Worm (Caenorhabditis elegans): Measurements from ENCODE around the gene R12B2.3.

The R12B2.3 gene

ce11 chrIII:5806720-5807119, 1.3 kb downstream of the R12B2.3 start, which contains the start of gene R12B2.2:
TSS of gene R12B2.2 (plus strand) at chrIII:5807020.
- TF ChIP-seq hmg-11 (tag; optimal IDR thresholded peaks at IDR 0.05) (peak; percentile 6), ceh-82 (tag; optimal IDR thresholded peaks at IDR 0.05) (no peak)

- TF ChIP-seq lin-39 (tag; optimal IDR thresholded peaks at IDR 0.05), result no peak
- TF ChIP-seq elt-2 (tag; optimal IDR thresholded peaks at IDR 0.05), result peak; percentile 12
- TF ChIP-seq nfya-1 (tag; optimal IDR thresholded peaks at IDR 0.05; ENCODE audit: insufficient read depth), result no peak
- peak; percentile 70 for TF ChIP-seq pha-4 (tag; optimal IDR thresholded peaks at IDR 0.05)
- peak; percentile 18 for TF ChIP-seq pqm-1 (tag; optimal IDR thresholded peaks at IDR 0.05)
- TF ChIP-seq egl-27 (tag; optimal IDR thresholded peaks at IDR 0.05), result no peak
- TF ChIP-seq nhr-43 (tag; optimal IDR thresholded peaks at IDR 0.05; ENCODE audit: poor library complexity, severe bottlenecking), result no peak
- no peak for TF ChIP-seq lsy-12 (tag; optimal IDR thresholded peaks at IDR 0.05)
Measured at ce11 chrIII:5810012-5810411, 4.6 kb downstream of the R12B2.3 start.

DNA sequence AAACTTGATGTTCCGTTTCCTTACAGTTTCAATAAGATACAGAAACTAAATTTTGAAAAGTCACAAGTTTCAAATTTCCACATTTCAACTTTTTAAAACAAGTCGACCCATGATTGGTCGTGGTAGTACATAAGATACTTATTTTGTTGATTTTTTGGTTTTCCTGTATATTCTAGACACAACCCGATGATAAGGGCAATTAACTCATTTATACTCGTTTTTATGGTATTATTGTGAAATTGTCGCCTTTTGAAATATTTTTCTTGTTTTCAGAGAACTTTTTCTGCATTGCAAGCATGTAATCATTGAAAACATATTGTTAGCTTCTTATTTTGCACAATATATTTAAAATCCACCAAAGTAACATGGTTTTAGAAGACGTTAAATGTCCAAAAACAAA, 6.6 kb downstream of the R12B2.3 start:
- TF ChIP-seq nhr-12 (tag; optimal IDR thresholded peaks at IDR 0.05), result no peak
- no peak for TF ChIP-seq pha-4 (tag; optimal IDR thresholded peaks at IDR 0.05)
- no peak for TF ChIP-seq nfya-1 (tag; optimal IDR thresholded peaks at IDR 0.05; ENCODE audit: insufficient read depth)
- TF ChIP-seq ztf-11 (tag; optimal IDR thresholded peaks at IDR 0.05), result no peak
- TF ChIP-seq egl-27 (tag; optimal IDR thresholded peaks at IDR 0.05), result no peak
- no peak for TF ChIP-seq ztf-4 (tag; optimal IDR thresholded peaks at IDR 0.05)
- TF ChIP-seq nhr-76 (tag; optimal IDR thresholded peaks at IDR 0.05), result no peak
- TF ChIP-seq zag-1 (tag; optimal IDR thresholded peaks at IDR 0.05), result no peak
- no peak for TF ChIP-seq jun-1 (tag; optimal IDR thresholded peaks at IDR 0.05)
- TF ChIP-seq pqm-1 (tag; optimal IDR thresholded peaks at IDR 0.05), result no peak
- no peak for TF ChIP-seq lsy-12 (tag; optimal IDR thresholded peaks at IDR 0.05)
- no peak for TF ChIP-seq ceh-16 (tag; optimal IDR thresholded peaks at IDR 0.05)
- TF ChIP-seq ZK546.5 (tag; optimal IDR thresholded peaks at IDR 0.05), result no peak
- TF ChIP-seq aly-2 (tag; optimal IDR thresholded peaks at IDR 0.05), result no peak
- no peak for TF ChIP-seq elt-1 (tag; optimal IDR thresholded peaks at IDR 0.05)
- TF ChIP-seq sea-2 (GFP tag; optimal IDR thresholded peaks at IDR 0.05), result no peak
- TF ChIP-seq R02D3.7 (tag; optimal IDR thresholded peaks at IDR 0.05), result no peak
- no peak for TF ChIP-seq elt-2 (tag; optimal IDR thresholded peaks at IDR 0.05)
- TF ChIP-seq unc-62 (GFP tag; optimal IDR thresholded peaks at IDR 0.05), result no peak
- TF ChIP-seq skn-1 (tag; optimal IDR thresholded peaks at IDR 0.05), result no peak

DNA sequence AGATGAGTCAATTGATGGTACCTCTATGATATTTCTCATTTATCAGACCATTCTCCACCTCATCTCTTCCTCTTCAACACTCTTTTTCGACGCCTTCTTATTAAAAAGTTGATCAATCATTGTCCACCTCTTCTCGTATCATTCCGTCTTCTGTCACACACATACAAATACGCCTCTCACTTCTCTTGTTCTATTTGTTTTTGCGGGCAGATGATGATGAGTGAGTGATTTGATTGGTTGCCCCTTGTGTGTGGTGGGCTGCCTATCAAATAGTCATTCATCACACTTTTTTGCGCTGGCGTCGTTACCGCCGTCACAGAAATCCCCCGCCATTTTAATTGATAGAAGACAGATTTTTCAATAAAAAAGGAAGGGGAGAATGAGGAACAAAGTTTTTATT, 7.3 kb downstream of the R12B2.3 start:
- peak in 2 of 3 experiments; percentile 19 to 82 for TF ChIP-seq elt-3 (tag; optimal IDR thresholded peaks at IDR 0.05)
- no peak for TF ChIP-seq nhr-77 (tag; optimal IDR thresholded peaks at IDR 0.05)
- TF ChIP-seq sea-2 (GFP tag; optimal IDR thresholded peaks at IDR 0.05), result no peak
- no peak for TF ChIP-seq lin-39 (tag; optimal IDR thresholded peaks at IDR 0.05)
- TF ChIP-seq lsy-12 (tag; optimal IDR thresholded peaks at IDR 0.05), result no peak
- TF ChIP-seq aly-2 (tag; optimal IDR thresholded peaks at IDR 0.05), result no peak
- TF ChIP-seq ZK546.5 (tag; optimal IDR thresholded peaks at IDR 0.05), result no peak
- no peak for TF ChIP-seq snpc-4 (tag; optimal IDR thresholded peaks at IDR 0.05)
- TF ChIP-seq zag-1 (tag; optimal IDR thresholded peaks at IDR 0.05), result no peak
- TF ChIP-seq elt-2 (tag; optimal IDR thresholded peaks at IDR 0.05), result no peak
- no peak for TF ChIP-seq nhr-76 (tag; optimal IDR thresholded peaks at IDR 0.05)
- no peak for TF ChIP-seq ceh-28 (tag; optimal IDR thresholded peaks at IDR 0.05)
- peak; percentile 18 for TF ChIP-seq egl-27 (tag; optimal IDR thresholded peaks at IDR 0.05)
- no peak for TF ChIP-seq nhr-67 (tag; optimal IDR thresholded peaks at IDR 0.05)
- no peak for TF ChIP-seq jun-1 (tag; optimal IDR thresholded peaks at IDR 0.05)
- no peak for TF ChIP-seq unc-39 (tag; optimal IDR thresholded peaks at IDR 0.05)
- no peak for TF ChIP-seq ztf-11 (tag; optimal IDR thresholded peaks at IDR 0.05)
- peak; percentile 18 for TF ChIP-seq unc-62 (GFP tag; optimal IDR thresholded peaks at IDR 0.05)
- no peak for TF ChIP-seq mml-1 (tag; optimal IDR thresholded peaks at IDR 0.05)
- no peak for TF ChIP-seq hmg-11 (tag; optimal IDR thresholded peaks at IDR 0.05)
- no peak for TF ChIP-seq nhr-12 (tag; optimal IDR thresholded peaks at IDR 0.05)
- TF ChIP-seq skn-1 (tag; optimal IDR thresholded peaks at IDR 0.05), result no peak
- TF ChIP-seq daf-12 (tag; optimal IDR thresholded peaks at IDR 0.05), result no peak
- peak; percentile 73 for TF ChIP-seq nfya-1 (tag; optimal IDR thresholded peaks at IDR 0.05; ENCODE audit: insufficient read depth)
- TF ChIP-seq tbx-2 (tag; optimal IDR thresholded peaks at IDR 0.05), result no peak
- TF ChIP-seq ztf-4 (tag; optimal IDR thresholded peaks at IDR 0.05), result no peak
- no peak for TF ChIP-seq ceh-9 (tag; optimal IDR thresholded peaks at IDR 0.05)
- peak; percentile 41 for TF ChIP-seq nhr-43 (tag; optimal IDR thresholded peaks at IDR 0.05; ENCODE audit: poor library complexity, severe bottlenecking)
- no peak for TF ChIP-seq fkh-10 (GFP tag; optimal IDR thresholded peaks at IDR 0.05)
- TF ChIP-seq pha-4 (tag; optimal IDR thresholded peaks at IDR 0.05), result no peak
- no peak for TF ChIP-seq R02D3.7 (tag; optimal IDR thresholded peaks at IDR 0.05)
- TF ChIP-seq ceh-82 (tag; optimal IDR thresholded peaks at IDR 0.05), result no peak
- no peak for TF ChIP-seq eor-1 (tag; optimal IDR thresholded peaks at IDR 0.05)
- no peak for TF ChIP-seq ceh-16 (tag; optimal IDR thresholded peaks at IDR 0.05)
- TF ChIP-seq nhr-25 (tag; optimal IDR thresholded peaks at IDR 0.05), result peak; percentile 58
- TF ChIP-seq ama-1 (optimal IDR thresholded peaks at IDR 0.05), result no peak
- no peak for TF ChIP-seq fkh-2 (tag; optimal IDR thresholded peaks at IDR 0.05)
- no peak for TF ChIP-seq egl-5 (tag; optimal IDR thresholded peaks at IDR 0.05)
- TF ChIP-seq nhr-28 (tag; optimal IDR thresholded peaks at IDR 0.05), result no peak
- no peak for TF ChIP-seq fos-1 (tag; optimal IDR thresholded peaks at IDR 0.05)
- TF ChIP-seq lin-15B (tag; optimal IDR thresholded peaks at IDR 0.05), result no peak
- TF ChIP-seq nhr-11 (tag; optimal IDR thresholded peaks at IDR 0.05), result no peak

Data from whole organism, L3 larva.